Worm (Caenorhabditis elegans) whole organism, midembryonic: ENCODE data around the gene tag-10.

Experiments used
- T22C8.4 ChIP-seq: fragments of 200-800 bp; sonication (Bioruptor generic); IDR thresholded peaks from 2 replicates; pipeline ENCODE4 v1.3.6; 2022; ENCODE audit warnings: missing genetic modification characterization, missing compliant biosample characterization
- cog-1 ChIP-seq: sonication (generic microtip); optimal IDR thresholded peaks from 2 replicates; lab custom pipeline; 2016; ENCODE audit warnings: missing genetic modification characterization, missing compliant biosample characterization
- flt-1 ChIP-seq: fragments of 200-800 bp; sonication (Bioruptor generic); IDR thresholded peaks from 2 replicates; pipeline ENCODE4 v1.3.6; 2022; ENCODE audit warnings: missing genetic modification characterization, missing compliant biosample characterization
- med-1 ChIP-seq: sonication (generic microtip); optimal IDR thresholded peaks from 2 replicates; lab custom pipeline; 2017; ENCODE audit warnings: missing genetic modification characterization, mild to moderate bottlenecking, missing compliant biosample characterization, antibody characterized with exemption, missing genetic modification reagents; ENCODE audit not compliant: insufficient read depth
- ztf-23 ChIP-seq: fragments of 200-800 bp; sonication (Bioruptor generic); IDR thresholded peaks from 2 replicates; pipeline ENCODE4 v1.3.6; 2022; ENCODE audit warnings: missing genetic modification reagents, missing genetic modification characterization, missing compliant biosample characterization
- ztf-29 ChIP-seq: fragments of 200-800 bp; sonication (Bioruptor generic); IDR thresholded peaks from 2 replicates; pipeline ENCODE4 v1.3.6; 2022; ENCODE audit warnings: missing genetic modification reagents, missing genetic modification characterization, missing compliant biosample characterization

- TF ChIP-seq cog-1 (tag; lab: Kevin White, UChicago) (no peak), T22C8.4 (GFP tag; lab: Robert Waterston, UW) (no peak), med-1 (GFP tag; lab: Kevin White, UChicago) (no peak), ztf-29 (GFP tag; lab: Robert Waterston, UW) (no peak), ztf-23 (no peak), flt-1 (GFP tag; lab: Robert Waterston, UW) (no peak)
These were observed 22.7 kb upstream of the tag-10 start, which contains the start of gene gst-20 for ce11 chrII:13609655-13610054.
